Worm (Caenorhabditis elegans): ENCODE results near the gene srj-8.
A peak's percentile ranks its signal among the peaks of the same experiment; 100 is the strongest.

Gene srj-8

DNA sequence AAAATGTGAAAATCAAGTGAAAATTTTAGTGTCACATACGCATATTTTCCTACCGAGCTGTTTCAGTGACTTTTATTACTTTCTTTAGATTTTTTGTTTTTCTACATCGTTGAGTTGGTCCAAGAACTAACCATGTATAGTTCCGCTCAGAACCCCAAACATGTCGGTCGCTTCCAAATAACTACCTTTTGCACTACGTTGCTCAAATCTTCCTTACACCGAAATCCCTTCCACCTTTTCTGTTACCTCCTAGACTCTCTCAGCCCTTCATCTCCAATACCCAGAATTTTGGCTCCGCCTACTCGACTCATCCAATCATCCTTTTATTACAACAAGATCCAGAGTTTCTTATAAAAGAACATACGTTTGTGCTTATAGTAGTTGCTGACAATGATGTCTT, 37.0 kb downstream of the srj-8 start, which contains the start of gene F35F10.5:
Gene F35F10.5 (plus strand): TSS at position 301 of the 400 bp plus-strand sequence.
- TF ChIP-seq madf-3 (GFP tag; IDR thresholded peaks at IDR 0.05) (no peak), aptf-2 (GFP tag; conservative IDR thresholded peaks at IDR 0.05) (no peak), F22D6.2 (tag; optimal IDR thresholded peaks at IDR 0.05) (no peak), lag-1 (GFP tag; IDR thresholded peaks at IDR 0.05) (no peak)

DNA sequence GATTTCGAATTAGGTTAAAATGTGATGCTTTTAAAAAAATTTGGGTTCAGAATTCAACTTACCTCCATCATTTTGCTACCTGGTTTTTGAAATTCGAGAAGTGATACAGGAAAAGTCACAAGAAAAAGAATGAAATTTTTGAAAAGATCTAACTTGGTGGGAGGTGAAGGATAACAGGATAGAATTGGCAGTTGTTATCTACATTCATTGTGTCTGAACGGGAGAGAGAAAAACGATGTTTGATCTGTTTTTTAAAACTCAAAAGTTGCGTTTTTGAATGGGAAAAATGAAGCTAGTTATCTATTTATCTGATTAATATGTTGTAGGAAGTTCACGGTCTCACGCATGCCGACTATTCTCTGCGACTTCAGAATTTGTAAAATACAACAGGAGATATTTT, 39.7 kb downstream of the srj-8 start, which contains the start of gene F35F10.7:
Gene F35F10.7 (minus strand): TSS at position 101 of the 400 bp plus-strand sequence.
- no peak for TF ChIP-seq pha-4 (tag; optimal IDR thresholded peaks at IDR 0.05)
- TF ChIP-seq F57A8.1 (GFP tag; optimal IDR thresholded peaks at IDR 0.05) = no peak
- TF ChIP-seq ccch-3 (GFP tag; optimal IDR thresholded peaks at IDR 0.05) = no peak
- TF ChIP-seq lin-54 (GFP tag; optimal IDR thresholded peaks at IDR 0.05) = no peak
- no peak for TF ChIP-seq tlf-1 (GFP tag; optimal IDR thresholded peaks at IDR 0.05)
- TF ChIP-seq nhr-80 (tag; optimal IDR thresholded peaks at IDR 0.05) = no peak
- no peak for TF ChIP-seq bed-2 (GFP tag; IDR thresholded peaks at IDR 0.05)
- no peak for TF ChIP-seq ztf-3 (GFP tag; optimal IDR thresholded peaks at IDR 0.05)
- no peak for TF ChIP-seq ztf-25 (GFP tag; IDR thresholded peaks at IDR 0.05)

DNA sequence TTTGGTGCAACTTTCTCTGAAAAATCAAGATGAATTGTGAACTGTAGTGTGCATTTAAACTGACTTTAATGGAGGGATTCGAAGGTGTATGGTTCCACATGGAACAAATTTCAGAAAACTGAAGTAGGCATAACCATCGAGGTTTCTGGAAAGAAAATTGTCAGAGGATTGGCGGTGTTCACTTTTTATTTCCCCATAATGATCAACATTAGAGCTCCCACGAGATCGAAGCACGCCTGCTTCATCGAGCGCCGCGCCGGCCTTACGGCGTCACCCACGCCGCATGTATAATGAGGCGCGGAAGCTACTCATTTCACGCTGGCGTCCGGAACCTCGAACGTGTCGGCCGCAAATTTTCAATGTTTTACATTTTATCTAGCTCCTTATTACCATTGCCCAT, 40.5 kb downstream of the srj-8 start:
- peak; percentile 52; the same call in 1 of the 2 replicates for TF ChIP-seq egl-18 (GFP tag; IDR thresholded peaks at IDR 0.05)
- TF ChIP-seq pha-4 (tag; optimal IDR thresholded peaks at IDR 0.05) = no peak
- no peak for TF ChIP-seq hlh-12 (tag; optimal IDR thresholded peaks at IDR 0.05)
- TF ChIP-seq ccch-3 (GFP tag; optimal IDR thresholded peaks at IDR 0.05) = no peak
- no peak for TF ChIP-seq T07F8.4 (tag; optimal IDR thresholded peaks at IDR 0.05)
- TF ChIP-seq bed-1 (GFP tag; IDR thresholded peaks at IDR 0.05) = peak; percentile 76; the same call in 1 of the 2 replicates
- no peak for TF ChIP-seq ceh-58 (GFP tag; IDR thresholded peaks at IDR 0.05)
- TF ChIP-seq ztf-22 (GFP tag; optimal IDR thresholded peaks at IDR 0.05) = no peak

DNA sequence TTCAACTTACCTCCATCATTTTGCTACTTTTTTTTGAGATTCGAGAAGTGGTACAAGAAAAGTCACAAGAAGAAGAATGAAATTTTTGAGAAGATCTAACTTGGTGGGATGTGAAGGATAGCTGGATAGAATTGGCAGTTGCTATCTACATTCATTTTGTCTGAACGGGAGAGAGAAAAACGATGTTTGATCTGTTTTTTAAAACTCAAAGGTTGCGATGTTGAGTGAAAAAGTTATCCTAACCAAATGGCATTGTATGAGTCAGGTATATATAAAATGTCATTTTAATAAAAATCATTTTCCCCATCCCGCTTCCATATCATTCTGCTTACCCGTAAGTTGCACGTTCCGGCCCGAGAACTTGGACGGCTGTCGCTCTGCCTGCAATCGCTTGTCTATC, 41.7 kb downstream of the srj-8 start, which contains the start of gene F35F10.6:
Gene F35F10.6 (minus strand): TSS at position 101 of the 400 bp plus-strand sequence.
- TF ChIP-seq snpc-4 (GFP tag; optimal IDR thresholded peaks at IDR 0.05) (no peak), snpc-4 (tag; optimal IDR thresholded peaks at IDR 0.05) (no peak), pha-4 (tag; optimal IDR thresholded peaks at IDR 0.05) (no peak), K11D2.4 (GFP tag; IDR thresholded peaks at IDR 0.05) (no peak), cebp-1 (GFP tag; IDR thresholded peaks at IDR 0.05) (no peak), cebp-1 (tag; optimal IDR thresholded peaks at IDR 0.05) (no peak), F39B2.1 (GFP tag; IDR thresholded peaks at IDR 0.05) (no peak), akir-1 (GFP tag; optimal IDR thresholded peaks at IDR 0.05) (no peak), hlh-12 (tag; optimal IDR thresholded peaks at IDR 0.05) (no peak), F37B4.10 (GFP tag; IDR thresholded peaks at IDR 0.05) (no peak), ama-1 (optimal IDR thresholded peaks at IDR 0.05) (no peak), ama-1 (GFP tag; optimal IDR thresholded peaks at IDR 0.05) (no peak)

DNA sequence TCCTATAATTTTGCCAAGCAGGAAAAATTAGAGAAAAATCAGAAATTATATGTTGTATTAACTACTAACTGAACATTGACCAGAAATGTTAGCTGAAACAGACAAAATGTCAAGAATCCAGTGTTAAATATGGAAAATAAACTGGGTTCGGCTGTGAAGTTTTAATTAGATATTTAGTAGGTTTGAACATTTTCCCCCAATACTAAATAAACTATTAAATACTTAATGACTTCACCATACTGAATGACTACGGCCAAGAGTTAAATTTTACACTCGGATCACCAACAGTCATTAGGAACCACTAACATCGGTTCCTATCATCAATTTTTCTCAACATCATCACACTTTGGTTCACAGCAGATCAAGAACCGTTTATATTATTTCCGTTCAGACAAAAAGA, 47.8 kb downstream of the srj-8 start:
- no peak for TF ChIP-seq ztf-25 (GFP tag; IDR thresholded peaks at IDR 0.05)
- TF ChIP-seq bed-1 (GFP tag; IDR thresholded peaks at IDR 0.05) = no peak
- TF ChIP-seq D2030.7 (GFP tag; IDR thresholded peaks at IDR 0.05) = no peak
- TF ChIP-seq nfyb-1 (GFP tag; IDR thresholded peaks at IDR 0.05) = no peak
- no peak for TF ChIP-seq cebp-2 (GFP tag; IDR thresholded peaks at IDR 0.05)
- TF ChIP-seq lin-40 (tag; optimal IDR thresholded peaks at IDR 0.05) = no peak
- TF ChIP-seq F23B12.7 (tag; optimal IDR thresholded peaks at IDR 0.05; ENCODE audit: insufficient read depth) = no peak
- TF ChIP-seq sea-2 (GFP tag; IDR thresholded peaks at IDR 0.05) = no peak

Data from whole organism, young adult.